Worm (Caenorhabditis elegans): ENCODE measurements around the gene cld-1.

Gene cld-1

DNA sequence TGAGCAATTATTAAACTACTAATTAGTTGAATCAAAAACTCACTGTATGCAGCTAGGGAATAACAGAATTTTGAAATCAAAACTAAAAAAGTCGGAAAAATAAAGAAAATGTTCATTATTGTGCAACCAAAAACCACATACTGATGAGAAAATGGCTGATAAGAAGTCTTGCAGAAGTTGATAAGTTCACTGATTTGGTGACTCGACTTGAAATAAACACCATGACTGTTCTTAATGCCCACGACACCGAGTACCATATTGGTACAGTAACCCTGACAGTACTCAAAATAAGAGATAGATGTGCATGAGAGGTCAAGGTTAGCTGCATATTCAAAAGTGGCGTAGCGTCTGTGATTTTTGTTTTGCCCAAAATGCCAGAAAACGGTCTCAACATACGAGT, 50.1 kb downstream of the cld-1 start:
- TF ChIP-seq madf-3 (GFP tag; IDR thresholded peaks at IDR 0.05) (no peak), aptf-2 (GFP tag; conservative IDR thresholded peaks at IDR 0.05) (no peak), nhr-27 (tag; optimal IDR thresholded peaks at IDR 0.05) (no peak), C17E4.6 (GFP tag; IDR thresholded peaks at IDR 0.05) (no peak), ceh-27 (GFP tag; optimal IDR thresholded peaks at IDR 0.05) (no peak), pbrm-1 (GFP tag; IDR thresholded peaks at IDR 0.05) (no peak), ztf-28 (GFP tag; IDR thresholded peaks at IDR 0.05) (no peak), him-1 (tag; optimal IDR thresholded peaks at IDR 0.05) (no peak), let-607 (tag; optimal IDR thresholded peaks at IDR 0.05) (no peak), mcd-1 (GFP tag; IDR thresholded peaks at IDR 0.05) (no peak), snpc-1.1 (tag; optimal IDR thresholded peaks at IDR 0.05; ENCODE audit: insufficient read depth) (no peak), unc-62 (GFP tag; optimal IDR thresholded peaks at IDR 0.05) (no peak), fkh-3 (tag; optimal IDR thresholded peaks at IDR 0.05) (no peak), ztf-26 (tag; optimal IDR thresholded peaks at IDR 0.05) (no peak), snpc-1.3 (tag; optimal IDR thresholded peaks at IDR 0.05; ENCODE audit: insufficient read depth) (no peak), F23B12.7 (tag; optimal IDR thresholded peaks at IDR 0.05; ENCODE audit: insufficient read depth) (no peak), ztf-22 (GFP tag; optimal IDR thresholded peaks at IDR 0.05) (no peak), tbx-9 (tag; optimal IDR thresholded peaks at IDR 0.05; ENCODE audit: borderline replicate concordance) (no peak), nhr-80 (tag; optimal IDR thresholded peaks at IDR 0.05) (no peak), pha-4 (tag; optimal IDR thresholded peaks at IDR 0.05) (no peak)
